Worm (Caenorhabditis elegans) whole organism, L2 larva: Measurements from ENCODE around the gene srg-33.

Experiments
- ZK546.5 ChIP-seq: sonication (generic microtip); optimal IDR thresholded peaks from 2 replicates; lab custom pipeline; 2017; ENCODE audit warnings: missing biosample characterization, missing genetic modification characterization
- ama-1 ChIP-seq: fragments of 150-350 bp; optimal IDR thresholded peaks from 2 replicates; lab custom pipeline; 2018; ENCODE audit warnings: inconsistent platforms
- elt-1 ChIP-seq: fragments of 150-350 bp; optimal IDR thresholded peaks from 2 replicates; lab custom pipeline; 2014; ENCODE audit warnings: missing biosample characterization, missing genetic modification characterization
- nhr-11 ChIP-seq: fragments of 150-350 bp; optimal IDR thresholded peaks from 2 replicates; lab custom pipeline; 2014; ENCODE audit warnings: missing biosample characterization, missing genetic modification characterization
- nhr-21 ChIP-seq: fragments of 150-350 bp; optimal IDR thresholded peaks from 2 replicates; lab custom pipeline; 2014; ENCODE audit warnings: missing biosample characterization, missing genetic modification characterization
- nhr-6 ChIP-seq: fragments of 150-350 bp; optimal IDR thresholded peaks from 2 replicates; lab custom pipeline; 2014; ENCODE audit warnings: missing biosample characterization, missing genetic modification characterization
- skn-1 ChIP-seq: sonication (generic microtip); optimal IDR thresholded peaks from 2 replicates; lab custom pipeline; 2017; ENCODE audit warnings: missing biosample characterization, missing genetic modification characterization
- snpc-4 ChIP-seq: fragments of 150-350 bp; optimal IDR thresholded peaks from 2 replicates; lab custom pipeline; 2014; ENCODE audit warnings: missing biosample characterization, missing genetic modification characterization

- TF ChIP-seq ZK546.5 (tag; lab: Kevin White, UChicago) (no peak), elt-1 (tag; lab: Kevin White, UChicago) (no peak), nhr-6 (tag; lab: Kevin White, UChicago) (no peak), ama-1 (no peak), skn-1 (no peak), nhr-11 (tag; lab: Kevin White, UChicago) (no peak), snpc-4 (tag; lab: Kevin White, UChicago) (no peak), nhr-21 (tag; lab: Kevin White, UChicago) (no peak)
Observed at ce11 chrV:8323545-8323944, 31.7 kb downstream of the srg-33 start.
